Worm (Caenorhabditis elegans): ENCODE measurements around the gene Y66C5A.1.

The Y66C5A.1 gene

ce11 chrX:14496545-14496944, 41.2 kb upstream of the Y66C5A.1 start:
- TF ChIP-seq tbx-11 (GFP tag; IDR thresholded peaks at IDR 0.05) (no peak), pes-1 (GFP tag; IDR thresholded peaks at IDR 0.05) (no peak), tbx-37 (GFP tag; conservative IDR thresholded peaks at IDR 0.05) (no peak), ceh-13 (GFP tag; optimal IDR thresholded peaks at IDR 0.05) (no peak), scrt-1 (GFP tag; IDR thresholded peaks at IDR 0.05) (no peak), ets-7 (tag; optimal IDR thresholded peaks at IDR 0.05) (no peak), tra-4 (tag; optimal IDR thresholded peaks at IDR 0.05) (no peak), hnd-1 (tag; optimal IDR thresholded peaks at IDR 0.05) (no peak), sea-1 (GFP tag; conservative IDR thresholded peaks at IDR 0.05) (no peak), aly-1 (tag; optimal IDR thresholded peaks at IDR 0.05) (no peak), hmg-4 (GFP tag; optimal IDR thresholded peaks at IDR 0.05) (no peak)

ce11 chrX:14495785-14496184, 40.5 kb upstream of the Y66C5A.1 start, which contains the start of gene ztf-14:
ztf-14 (plus strand) TSS chrX:14496085.
- TF ChIP-seq ama-1 (optimal IDR thresholded peaks at IDR 0.05) (no peak), F13C5.2 (tag; optimal IDR thresholded peaks at IDR 0.05) (no peak), tbx-11 (GFP tag; IDR thresholded peaks at IDR 0.05) (no peak), ets-7 (tag; optimal IDR thresholded peaks at IDR 0.05) (no peak), ceh-36 (tag; optimal IDR thresholded peaks at IDR 0.05) (no peak), flt-1 (GFP tag; IDR thresholded peaks at IDR 0.05) (no peak), hnd-1 (tag; optimal IDR thresholded peaks at IDR 0.05) (no peak), ceh-13 (GFP tag; optimal IDR thresholded peaks at IDR 0.05) (no peak), hmg-4 (GFP tag; optimal IDR thresholded peaks at IDR 0.05) (no peak), hmbx-1 (tag; optimal IDR thresholded peaks at IDR 0.05) (no peak), pes-1 (GFP tag; IDR thresholded peaks at IDR 0.05) (no peak)

- TF ChIP-seq flt-1 (GFP tag; IDR thresholded peaks at IDR 0.05) (no peak), F13C5.2 (tag; optimal IDR thresholded peaks at IDR 0.05) (no peak), hmg-4 (GFP tag; optimal IDR thresholded peaks at IDR 0.05) (no peak), tbx-11 (GFP tag; IDR thresholded peaks at IDR 0.05) (no peak), ets-7 (tag; optimal IDR thresholded peaks at IDR 0.05) (no peak)
Measured at ce11 chrX:14495075-14495474, 39.8 kb upstream of the Y66C5A.1 start.

ce11 chrX:14492441-14492840, 37.1 kb upstream of the Y66C5A.1 start:
- TF ChIP-seq hmbx-1 (tag; optimal IDR thresholded peaks at IDR 0.05): no peak
- no peak for TF ChIP-seq pes-1 (GFP tag; IDR thresholded peaks at IDR 0.05)
- TF ChIP-seq ama-1 (optimal IDR thresholded peaks at IDR 0.05): no peak
- no peak for TF ChIP-seq sea-1 (GFP tag; conservative IDR thresholded peaks at IDR 0.05)
- TF ChIP-seq aly-1 (tag; optimal IDR thresholded peaks at IDR 0.05): no peak
- TF ChIP-seq ets-7 (tag; optimal IDR thresholded peaks at IDR 0.05): no peak
- no peak for TF ChIP-seq ceh-13 (GFP tag; optimal IDR thresholded peaks at IDR 0.05)
- TF ChIP-seq B0310.2 (tag; optimal IDR thresholded peaks at IDR 0.05): no peak
- TF ChIP-seq scrt-1 (GFP tag; IDR thresholded peaks at IDR 0.05): no peak
- no peak for TF ChIP-seq F13C5.2 (tag; optimal IDR thresholded peaks at IDR 0.05)
- TF ChIP-seq flt-1 (GFP tag; IDR thresholded peaks at IDR 0.05): no peak
- no peak for TF ChIP-seq tra-4 (tag; optimal IDR thresholded peaks at IDR 0.05)
- TF ChIP-seq tbx-37 (GFP tag; conservative IDR thresholded peaks at IDR 0.05): no peak
- TF ChIP-seq hnd-1 (tag; optimal IDR thresholded peaks at IDR 0.05): no peak

- TF ChIP-seq hmg-4 (GFP tag; optimal IDR thresholded peaks at IDR 0.05): no peak
- TF ChIP-seq F13C5.2 (tag; optimal IDR thresholded peaks at IDR 0.05): no peak
- TF ChIP-seq ets-7 (tag; optimal IDR thresholded peaks at IDR 0.05): no peak
- TF ChIP-seq flt-1 (GFP tag; IDR thresholded peaks at IDR 0.05): no peak
- TF ChIP-seq sea-1 (GFP tag; conservative IDR thresholded peaks at IDR 0.05): no peak
- TF ChIP-seq hmbx-1 (tag; optimal IDR thresholded peaks at IDR 0.05): no peak
- no peak for TF ChIP-seq aly-1 (tag; optimal IDR thresholded peaks at IDR 0.05)
- TF ChIP-seq pes-1 (GFP tag; IDR thresholded peaks at IDR 0.05): no peak
- TF ChIP-seq ceh-13 (GFP tag; optimal IDR thresholded peaks at IDR 0.05): no peak
- no peak for TF ChIP-seq tra-4 (tag; optimal IDR thresholded peaks at IDR 0.05)
- TF ChIP-seq hnd-1 (tag; optimal IDR thresholded peaks at IDR 0.05): no peak
- TF ChIP-seq tbx-11 (GFP tag; IDR thresholded peaks at IDR 0.05): peak; percentile 40; the same call in 1 of the 2 replicates
- TF ChIP-seq ceh-36 (tag; optimal IDR thresholded peaks at IDR 0.05): no peak
- peak; percentile 36 for TF ChIP-seq ama-1 (optimal IDR thresholded peaks at IDR 0.05)
- TF ChIP-seq scrt-1 (GFP tag; IDR thresholded peaks at IDR 0.05): no peak
- no peak for TF ChIP-seq B0310.2 (tag; optimal IDR thresholded peaks at IDR 0.05)
- 0 out of 2 replicates have a peak, but pooled peaks have one; percentile 26 for TF ChIP-seq tbx-37 (GFP tag; conservative IDR thresholded peaks at IDR 0.05)
Measured at ce11 chrX:14491103-14491502, 35.8 kb upstream of the Y66C5A.1 start.

ce11 chrX:14490486-14490885, 35.2 kb upstream of the Y66C5A.1 start:
- TF ChIP-seq aly-1 (tag; optimal IDR thresholded peaks at IDR 0.05) (no peak), tbx-37 (GFP tag; conservative IDR thresholded peaks at IDR 0.05) (0 out of 2 replicates have a peak, but pooled peaks have one; percentile 5), pes-1 (GFP tag; IDR thresholded peaks at IDR 0.05) (peak; percentile 58)

- TF ChIP-seq hmg-4 (GFP tag; optimal IDR thresholded peaks at IDR 0.05) (peak; percentile 73), ama-1 (optimal IDR thresholded peaks at IDR 0.05) (peak; percentile 98), tbx-11 (GFP tag; IDR thresholded peaks at IDR 0.05) (peak; percentile 60), B0310.2 (tag; optimal IDR thresholded peaks at IDR 0.05) (no peak), ceh-13 (GFP tag; optimal IDR thresholded peaks at IDR 0.05) (no peak), ets-7 (tag; optimal IDR thresholded peaks at IDR 0.05) (no peak), flt-1 (GFP tag; IDR thresholded peaks at IDR 0.05) (no peak), ceh-36 (tag; optimal IDR thresholded peaks at IDR 0.05) (no peak), sea-1 (GFP tag; conservative IDR thresholded peaks at IDR 0.05) (peak; percentile 68; the same call in 1 of the 2 replicates), tra-4 (tag; optimal IDR thresholded peaks at IDR 0.05) (peak; percentile 48), hnd-1 (tag; optimal IDR thresholded peaks at IDR 0.05) (no peak), tbx-37 (GFP tag; conservative IDR thresholded peaks at IDR 0.05) (peak; percentile 30; the same call in 1 of the 2 replicates), pes-1 (GFP tag; IDR thresholded peaks at IDR 0.05) (peak; percentile 58), aly-1 (tag; optimal IDR thresholded peaks at IDR 0.05) (no peak), F13C5.2 (tag; optimal IDR thresholded peaks at IDR 0.05) (peak; percentile 57), hmbx-1 (tag; optimal IDR thresholded peaks at IDR 0.05) (peak; percentile 22), scrt-1 (GFP tag; IDR thresholded peaks at IDR 0.05) (peak; percentile 25; the same call in 1 of the 2 replicates)
Measured at ce11 chrX:14489945-14490344, 34.6 kb upstream of the Y66C5A.1 start, which contains the start of gene his-24. his-24 (plus strand) TSS chrX:14490094.

All from whole organism, early embryonic.